Worm (Caenorhabditis elegans) whole organism, late embryonic: Measurements from ENCODE around the gene str-263.

ENCODE experiments used
- K09A11.1 ChIP-seq: sonication (generic microtip); optimal IDR thresholded peaks from 2 replicates; lab custom pipeline; 2017; ENCODE audit warnings: antibody characterized with exemption, mild to moderate bottlenecking, missing genetic modification characterization, missing compliant biosample characterization; ENCODE audit not compliant: insufficient read depth
- T23F11.4 ChIP-seq: fragments of 200-800 bp; sonication (Bioruptor generic); optimal IDR thresholded peaks from 2 replicates; lab custom pipeline; 2018; ENCODE audit warnings: mild to moderate bottlenecking, missing genetic modification characterization, missing compliant biosample characterization
- ceh-18 ChIP-seq: sonication (generic microtip); optimal IDR thresholded peaks from 2 replicates; lab custom pipeline; 2016; ENCODE audit warnings: missing genetic modification characterization, missing compliant biosample characterization
- ceh-31 ChIP-seq: sonication (generic microtip); optimal IDR thresholded peaks from 2 replicates; lab custom pipeline; 2016; ENCODE audit warnings: missing genetic modification characterization, missing compliant biosample characterization
- ceh-34 ChIP-seq: sonication (generic microtip); optimal IDR thresholded peaks from 2 replicates; lab custom pipeline; 2016; ENCODE audit warnings: mild to moderate bottlenecking, missing genetic modification characterization, missing compliant biosample characterization
- dve-1 ChIP-seq: sonication (generic microtip); optimal IDR thresholded peaks from 2 replicates; lab custom pipeline; 2017; ENCODE audit warnings: antibody characterized with exemption, mild to moderate bottlenecking, missing genetic modification characterization, missing compliant biosample characterization
- hlh-15 ChIP-seq: sonication (generic microtip); optimal IDR thresholded peaks from 2 replicates; lab custom pipeline; 2016; ENCODE audit warnings: missing genetic modification characterization, missing compliant biosample characterization
- hlh-30 ChIP-seq: sonication (generic microtip); optimal IDR thresholded peaks from 2 replicates; lab custom pipeline; 2017; ENCODE audit warnings: antibody characterized with exemption, missing genetic modification characterization, missing compliant biosample characterization; ENCODE audit not compliant: insufficient read depth
- pax-1 ChIP-seq: fragments of 150-350 bp; optimal IDR thresholded peaks from 2 replicates; lab custom pipeline; 2014; ENCODE audit warnings: missing biosample characterization, missing genetic modification characterization
- rnt-1 ChIP-seq: sonication (generic microtip); optimal IDR thresholded peaks from 2 replicates; lab custom pipeline; 2016; ENCODE audit warnings: missing genetic modification characterization, missing compliant biosample characterization
- unc-55 ChIP-seq: sonication (generic microtip); optimal IDR thresholded peaks from 2 replicates; lab custom pipeline; 2017; ENCODE audit warnings: missing biosample characterization, missing genetic modification reagents, missing genetic modification characterization

Gene str-263

ce11 chrV:15661003-15661402 lies 48.0 kb downstream of the str-263 start:
- TF ChIP-seq ceh-34 (tag; lab: Kevin White, UChicago) (no peak), rnt-1 (tag; lab: Kevin White, UChicago) (peak; percentile 22)

ce11 chrV:15661580-15661979 lies 48.6 kb downstream of the str-263 start:
- no peak for TF ChIP-seq K09A11.1 (tag; lab: Kevin White, UChicago)
- no peak for TF ChIP-seq T23F11.4

DNA sequence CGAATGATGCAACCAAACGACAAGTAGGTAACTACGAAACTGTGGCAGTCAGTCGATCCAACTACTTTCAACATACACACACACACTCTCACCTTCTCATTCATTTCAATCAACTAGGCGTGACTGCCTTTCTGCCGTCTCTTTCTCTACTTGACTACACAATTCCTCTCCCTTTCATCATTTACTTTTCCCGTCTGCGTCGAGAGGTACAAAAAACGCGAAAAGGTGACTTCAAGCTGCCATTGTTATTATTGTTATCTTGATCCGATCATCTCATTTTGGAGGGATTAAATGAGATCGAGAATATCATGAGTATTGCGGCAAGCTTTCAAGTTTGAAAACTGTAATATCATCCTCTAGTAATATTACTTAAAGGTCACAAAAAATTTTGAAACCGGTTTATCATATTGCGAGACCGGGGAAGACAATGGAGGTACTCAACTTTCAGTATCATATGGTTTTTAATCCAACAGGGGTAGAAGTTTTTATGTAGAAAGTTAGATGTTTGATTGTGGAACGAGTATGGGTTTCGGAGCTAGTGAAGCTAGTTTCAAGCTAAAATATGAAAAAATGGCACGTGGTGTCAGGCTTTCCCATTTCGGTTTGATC lies 51.2 kb downstream of the str-263 start:
- TF ChIP-seq ceh-31 (peak; percentile 22), unc-55 (GFP tag; lab: Kevin White, UChicago) (peak; percentile 60), hlh-30 (tag; lab: Kevin White, UChicago) (no peak), ceh-18 (tag; lab: Kevin White, UChicago) (peak; percentile 20), rnt-1 (tag; lab: Kevin White, UChicago) (peak; percentile 17), hlh-15 (tag; lab: Kevin White, UChicago) (no peak), dve-1 (peak; percentile 57), pax-1 (peak; percentile 62)
